Worm (Caenorhabditis elegans) whole organism, late embryonic: ENCODE data around the gene K07E3.1.

Source experiments
- C08G9.2 ChIP-seq: sonication (generic microtip); optimal IDR thresholded peaks from 2 replicates; lab custom pipeline; 2016; ENCODE audit warnings: mild to moderate bottlenecking, missing genetic modification characterization, moderate library complexity, missing compliant biosample characterization
- T23F11.4 ChIP-seq: fragments of 200-800 bp; sonication (Bioruptor generic); optimal IDR thresholded peaks from 2 replicates; lab custom pipeline; 2018; ENCODE audit warnings: mild to moderate bottlenecking, missing genetic modification characterization, missing compliant biosample characterization
- ama-1 ChIP-seq: fragments of 150-350 bp; optimal IDR thresholded peaks from 2 replicates; lab custom pipeline; 2014
- ceh-14 ChIP-seq: sonication (generic microtip); optimal IDR thresholded peaks from 2 replicates; lab custom pipeline; 2016; ENCODE audit warnings: missing genotype, missing genetic modification characterization, missing compliant biosample characterization
- ceh-18 ChIP-seq: sonication (generic microtip); optimal IDR thresholded peaks from 2 replicates; lab custom pipeline; 2016; ENCODE audit warnings: missing genetic modification characterization, missing compliant biosample characterization
- ceh-19 ChIP-seq: fragments of 200-800 bp; sonication (Bioruptor generic); optimal IDR thresholded peaks from 2 replicates; lab custom pipeline; 2018; ENCODE audit warnings: mild to moderate bottlenecking, missing genetic modification characterization, missing compliant biosample characterization
- ceh-2 ChIP-seq: sonication (generic microtip); optimal IDR thresholded peaks from 2 replicates; lab custom pipeline; 2016; ENCODE audit warnings: missing genotype, missing genetic modification characterization, missing compliant biosample characterization
- ceh-24 ChIP-seq: sonication (generic microtip); optimal IDR thresholded peaks from 2 replicates; lab custom pipeline; 2016; ENCODE audit warnings: mild to moderate bottlenecking, missing genetic modification characterization, missing compliant biosample characterization
- ceh-45 ChIP-seq: fragments of 200-800 bp; sonication (Bioruptor generic); IDR thresholded peaks from 2 replicates; pipeline ENCODE4 v1.3.6; 2022; ENCODE audit warnings: missing genetic modification reagents, missing genetic modification characterization, missing compliant biosample characterization
- ceh-48 ChIP-seq: sonication (generic microtip); optimal IDR thresholded peaks from 2 replicates; lab custom pipeline; 2016; ENCODE audit warnings: missing genetic modification characterization, inconsistent platforms, missing compliant biosample characterization
- che-1 ChIP-seq: sonication (generic microtip); optimal IDR thresholded peaks from 2 replicates; lab custom pipeline; 2016; ENCODE audit warnings: mild to moderate bottlenecking, missing genetic modification characterization, missing compliant biosample characterization
- dve-1 ChIP-seq: sonication (generic microtip); optimal IDR thresholded peaks from 2 replicates; lab custom pipeline; 2017; ENCODE audit warnings: antibody characterized with exemption, mild to moderate bottlenecking, missing genetic modification characterization, missing compliant biosample characterization
- elt-4 ChIP-seq: sonication (generic microtip); optimal IDR thresholded peaks from 2 replicates; lab custom pipeline; 2016; ENCODE audit warnings: missing genetic modification characterization, missing compliant biosample characterization
- ets-4 ChIP-seq: sonication (generic microtip); optimal IDR thresholded peaks from 2 replicates; lab custom pipeline; 2016; ENCODE audit warnings: missing genetic modification characterization, missing compliant biosample characterization
- fkh-6 ChIP-seq: sonication (generic microtip); optimal IDR thresholded peaks from 2 replicates; lab custom pipeline; 2016; ENCODE audit warnings: missing genetic modification characterization, missing compliant biosample characterization
- hlh-30 ChIP-seq: sonication (generic microtip); optimal IDR thresholded peaks from 2 replicates; lab custom pipeline; 2017; ENCODE audit warnings: antibody characterized with exemption, missing genetic modification characterization, missing compliant biosample characterization; ENCODE audit not compliant: insufficient read depth
- hlh-8 ChIP-seq: sonication (generic microtip); optimal IDR thresholded peaks from 2 replicates; lab custom pipeline; 2016; ENCODE audit warnings: missing genotype, missing genetic modification characterization, missing compliant biosample characterization
- lin-11 ChIP-seq: fragments of 200-800 bp; sonication (Bioruptor generic); optimal IDR thresholded peaks from 2 replicates; lab custom pipeline; 2018; ENCODE audit warnings: mild to moderate bottlenecking, missing genetic modification characterization, missing compliant biosample characterization
- madf-2 ChIP-seq: sonication (generic microtip); optimal IDR thresholded peaks from 2 replicates; lab custom pipeline; 2017; ENCODE audit warnings: missing genetic modification characterization, missing compliant biosample characterization
- mec-3 ChIP-seq: sonication (generic microtip); optimal IDR thresholded peaks from 2 replicates; lab custom pipeline; 2016; ENCODE audit warnings: borderline replicate concordance, missing genetic modification characterization, missing compliant biosample characterization
- nfya-1 ChIP-seq: sonication (generic microtip); optimal IDR thresholded peaks from 2 replicates; lab custom pipeline; 2017; ENCODE audit warnings: missing genetic modification characterization, mild to moderate bottlenecking, missing compliant biosample characterization, antibody characterized with exemption, moderate library complexity
- npax-4 ChIP-seq: sonication (generic microtip); optimal IDR thresholded peaks from 2 replicates; lab custom pipeline; 2016; ENCODE audit warnings: missing genetic modification characterization, missing compliant biosample characterization
- odd-2 ChIP-seq: sonication (generic microtip); optimal IDR thresholded peaks from 2 replicates; lab custom pipeline; 2017; ENCODE audit warnings: antibody characterized with exemption, mild to moderate bottlenecking, missing genetic modification characterization, missing compliant biosample characterization
- pag-3 ChIP-seq: sonication (generic microtip); optimal IDR thresholded peaks from 2 replicates; lab custom pipeline; 2016; ENCODE audit warnings: missing compliant biosample characterization, missing genetic modification characterization, borderline replicate concordance
- pax-1 ChIP-seq: fragments of 150-350 bp; optimal IDR thresholded peaks from 2 replicates; lab custom pipeline; 2014; ENCODE audit warnings: missing biosample characterization, missing genetic modification characterization
- pha-2 ChIP-seq: sonication (generic microtip); optimal IDR thresholded peaks from 2 replicates; lab custom pipeline; 2017; ENCODE audit warnings: mild to moderate bottlenecking, missing genetic modification characterization, missing compliant biosample characterization
- pqm-1 ChIP-seq: sonication (generic microtip); optimal IDR thresholded peaks from 2 replicates; lab custom pipeline; 2016; ENCODE audit warnings: missing genetic modification characterization, missing compliant biosample characterization
- ref-2 ChIP-seq: sonication (generic microtip); optimal IDR thresholded peaks from 2 replicates; lab custom pipeline; 2016; ENCODE audit warnings: missing genetic modification characterization, missing compliant biosample characterization
- rnt-1 ChIP-seq: sonication (generic microtip); optimal IDR thresholded peaks from 2 replicates; lab custom pipeline; 2016; ENCODE audit warnings: missing genetic modification characterization, missing compliant biosample characterization
- sdc-2 ChIP-seq: sonication (generic microtip); optimal IDR thresholded peaks from 2 replicates; lab custom pipeline; 2016; ENCODE audit warnings: missing genotype, missing genetic modification characterization, missing compliant biosample characterization
- sox-2 ChIP-seq: fragments of 200-800 bp; sonication (Bioruptor generic); IDR thresholded peaks from 2 replicates; pipeline ENCODE4 v1.3.6; 2022; ENCODE audit warnings: missing genetic modification reagents, missing genetic modification characterization, missing compliant biosample characterization
- sox-4 ChIP-seq: sonication (generic microtip); optimal IDR thresholded peaks from 2 replicates; lab custom pipeline; 2017; ENCODE audit warnings: mild to moderate bottlenecking, missing genetic modification characterization, inconsistent platforms, missing compliant biosample characterization
- syd-9 ChIP-seq: sonication (generic microtip); optimal IDR thresholded peaks from 2 replicates; lab custom pipeline; 2016; ENCODE audit warnings: mild to moderate bottlenecking, missing genetic modification characterization, moderate library complexity, missing compliant biosample characterization
- tbx-2 ChIP-seq: sonication (generic microtip); optimal IDR thresholded peaks from 2 replicates; lab custom pipeline; 2016; ENCODE audit warnings: missing genetic modification characterization, missing compliant biosample characterization
- tbx-7 ChIP-seq: sonication (generic microtip); optimal IDR thresholded peaks from 2 replicates; lab custom pipeline; 2016; ENCODE audit warnings: missing genotype, missing genetic modification characterization, missing compliant biosample characterization
- unc-42 ChIP-seq: sonication (generic microtip); optimal IDR thresholded peaks from 2 replicates; lab custom pipeline; 2016; ENCODE audit warnings: missing genotype, missing genetic modification characterization, missing compliant biosample characterization
- unc-55 ChIP-seq: sonication (generic microtip); optimal IDR thresholded peaks from 2 replicates; lab custom pipeline; 2017; ENCODE audit warnings: missing biosample characterization, missing genetic modification reagents, missing genetic modification characterization
- unc-86 ChIP-seq: sonication (generic microtip); optimal IDR thresholded peaks from 2 replicates; lab custom pipeline; 2016; ENCODE audit warnings: missing genetic modification characterization, missing compliant biosample characterization
- zip-5 ChIP-seq: sonication (generic microtip); optimal IDR thresholded peaks from 2 replicates; lab custom pipeline; 2016; ENCODE audit warnings: missing genetic modification characterization, missing compliant biosample characterization
- ztf-16 ChIP-seq: sonication (generic microtip); optimal IDR thresholded peaks from 2 replicates; lab custom pipeline; 2017; ENCODE audit warnings: missing genetic modification characterization, missing compliant biosample characterization

Gene K07E3.1

ce11 chrX:8139146-8139545, 28.9 kb downstream of the K07E3.1 start, which contains the start of gene C02B8.3:
Gene C02B8.3, plus strand, starts transcription at chrX:8139446.
- TF ChIP-seq mec-3 (tag; lab: Kevin White, UChicago), result no peak
- TF ChIP-seq unc-55 (GFP tag; lab: Kevin White, UChicago), result no peak
- no peak for TF ChIP-seq odd-2 (tag; lab: Kevin White, UChicago)
- no peak for TF ChIP-seq pqm-1 (tag; lab: Kevin White, UChicago)
- TF ChIP-seq unc-42 (tag; lab: Kevin White, UChicago), result no peak
- no peak for TF ChIP-seq hlh-8 (tag; lab: Kevin White, UChicago)

ce11 chrX:8147398-8147797, 37.2 kb downstream of the K07E3.1 start, which contains the start of gene C02B8.1:
Gene C02B8.1, plus strand, starts transcription at chrX:8147698.
- TF ChIP-seq npax-4 (tag; lab: Kevin White, UChicago), result no peak
- no peak for TF ChIP-seq tbx-2 (tag; lab: Kevin White, UChicago)
- no peak for TF ChIP-seq rnt-1 (tag; lab: Kevin White, UChicago)
- TF ChIP-seq ceh-2 (tag; lab: Kevin White, UChicago), result no peak
- no peak for TF ChIP-seq ztf-16
- no peak for TF ChIP-seq ceh-18
- TF ChIP-seq ceh-24 (tag; lab: Kevin White, UChicago), result no peak
- no peak for TF ChIP-seq unc-55 (GFP tag; lab: Kevin White, UChicago)
- no peak for TF ChIP-seq unc-86 (tag; lab: Kevin White, UChicago)
- no peak for TF ChIP-seq hlh-30
- TF ChIP-seq pag-3, result no peak
- no peak for TF ChIP-seq T23F11.4
- no peak for TF ChIP-seq lin-11 (tag; lab: Kevin White, UChicago)

- TF ChIP-seq tbx-7, result no peak
- TF ChIP-seq tbx-2 (tag; lab: Kevin White, UChicago), result no peak
These were observed 38.8 kb downstream of the K07E3.1 start for ce11 chrX:8148993-8149392.

- TF ChIP-seq unc-42 (tag; lab: Kevin White, UChicago) (no peak), fkh-6 (tag; lab: Kevin White, UChicago) (no peak), pha-2 (no peak), sdc-2 (tag; lab: Kevin White, UChicago) (no peak), C08G9.2 (tag; lab: Kevin White, UChicago) (no peak), ets-4 (tag; lab: Kevin White, UChicago) (no peak), ceh-14 (tag; lab: Kevin White, UChicago) (no peak), zip-5 (tag; lab: Kevin White, UChicago) (no peak), lin-11 (tag; lab: Kevin White, UChicago) (no peak), ama-1 (lab: Kevin White, UChicago) (no peak), ref-2 (tag; lab: Kevin White, UChicago) (no peak), sox-2 (no peak), ceh-2 (tag; lab: Kevin White, UChicago) (no peak), dve-1 (tag; lab: Kevin White, UChicago) (no peak), sox-4 (tag; lab: Kevin White, UChicago) (no peak), elt-4 (tag; lab: Kevin White, UChicago) (no peak), nfya-1 (tag; lab: Kevin White, UChicago) (no peak), madf-2 (tag; lab: Kevin White, UChicago) (no peak)
- TF ChIP-seq, all 69 proteins: peak for 0
These were observed 40.4 kb downstream of the K07E3.1 start, which contains the start of gene F22F1.2 for ce11 chrX:8150621-8151020. Gene F22F1.2, minus strand, starts transcription at chrX:8150721.

ce11 chrX:8151409-8151808, 41.2 kb downstream of the K07E3.1 start:
- TF ChIP-seq ceh-19 (GFP tag; lab: Kevin White, UChicago) (no peak), hlh-30 (no peak), ceh-45 (GFP tag; lab: Robert Waterston, UW) (no peak), pax-1 (tag; lab: Kevin White, UChicago) (no peak), che-1 (tag; lab: Kevin White, UChicago) (no peak), sox-2 (no peak), pag-3 (no peak), ceh-48 (tag; lab: Kevin White, UChicago) (no peak), ref-2 (tag; lab: Kevin White, UChicago) (no peak), madf-2 (tag; lab: Kevin White, UChicago) (no peak), syd-9 (tag; lab: Kevin White, UChicago) (no peak)
